Fruit fly (Drosophila melanogaster) ovary, adult (tissue): Measurements from ENCODE around the gene RpS19b.

ENCODE experiments used
- CG17801 ChIP-seq: fragments of 200-800 bp; optimal IDR thresholded peaks from 2 replicates; lab custom pipeline; 2019; ENCODE audit warnings: missing biosample characterization, mild to moderate bottlenecking, missing genetic modification characterization, moderate library complexity; ENCODE audit not compliant: partially characterized antibody

RpS19b gene

dm6 chr3R:23921701-23922501 is 11.4 kb downstream of the RpS19b start:
- peak; percentile 75 for TF ChIP-seq CG17801 (GFP tag; lab: Kevin White, UChicago)

dm6 chr3R:23920874-23921539 is 12.3 kb downstream of the RpS19b start:
- peak; percentile 47 for TF ChIP-seq CG17801 (GFP tag; lab: Kevin White, UChicago)

- TF ChIP-seq CG17801 (GFP tag; lab: Kevin White, UChicago) = no peak
Observed at dm6 chr3R:23920387-23920786, 12.9 kb downstream of the RpS19b start.

- TF ChIP-seq CG17801 (GFP tag; lab: Kevin White, UChicago) = no peak
Observed at dm6 chr3R:23919366-23919765, 14.0 kb downstream of the RpS19b start.

- no peak for TF ChIP-seq CG17801 (GFP tag; lab: Kevin White, UChicago)
Observed at dm6 chr3R:23915967-23916366, 17.4 kb downstream of the RpS19b start.

dm6 chr3R:23915042-23915428 is 18.3 kb downstream of the RpS19b start:
- TF ChIP-seq CG17801 (GFP tag; lab: Kevin White, UChicago) = no peak

- no peak for TF ChIP-seq CG17801 (GFP tag; lab: Kevin White, UChicago)
Observed at dm6 chr3R:23914415-23915041, 18.8 kb downstream of the RpS19b start.

- no peak for TF ChIP-seq CG17801 (GFP tag; lab: Kevin White, UChicago)
Observed at dm6 chr3R:23912349-23912748, 21.0 kb downstream of the RpS19b start.

- TF ChIP-seq CG17801 (GFP tag; lab: Kevin White, UChicago) = no peak
Observed at dm6 chr3R:23911073-23911690, 22.1 kb downstream of the RpS19b start.

dm6 chr3R:23910260-23910887 is 23.0 kb downstream of the RpS19b start:
- TF ChIP-seq CG17801 (GFP tag; lab: Kevin White, UChicago) = no peak

- TF ChIP-seq CG17801 (GFP tag; lab: Kevin White, UChicago) = no peak
Observed at dm6 chr3R:23909347-23909862, 23.9 kb downstream of the RpS19b start.

dm6 chr3R:23903425-23903824 is 29.9 kb downstream of the RpS19b start:
- TF ChIP-seq CG17801 (GFP tag; lab: Kevin White, UChicago) = no peak

- TF ChIP-seq CG17801 (GFP tag; lab: Kevin White, UChicago) = no peak
Observed at dm6 chr3R:23902557-23902956, 30.8 kb downstream of the RpS19b start.

dm6 chr3R:23902034-23902433 is 31.3 kb downstream of the RpS19b start:
- TF ChIP-seq CG17801 (GFP tag; lab: Kevin White, UChicago) = no peak
